Worm (Caenorhabditis elegans) whole organism, early embryonic: ENCODE measurements around the gene M01F1.8.

ENCODE experiments used
- B0310.2 ChIP-seq: sonication (generic microtip); optimal IDR thresholded peaks from 2 replicates; lab custom pipeline; 2016; ENCODE audit warnings: mild to moderate bottlenecking, missing genetic modification characterization, missing compliant biosample characterization
- F13C5.2 ChIP-seq: sonication (generic microtip); optimal IDR thresholded peaks from 2 replicates; lab custom pipeline; 2017; ENCODE audit warnings: mild to moderate bottlenecking, missing genetic modification characterization, inconsistent platforms, missing compliant biosample characterization
- aly-1 ChIP-seq: sonication (generic microtip); optimal IDR thresholded peaks from 2 replicates; lab custom pipeline; 2016; ENCODE audit warnings: missing genetic modification characterization, missing compliant biosample characterization
- ama-1 ChIP-seq: fragments of 150-350 bp; optimal IDR thresholded peaks from 2 replicates; lab custom pipeline; 2014
- ceh-13 ChIP-seq: fragments of 200-800 bp; sonication (Bioruptor generic); optimal IDR thresholded peaks from 2 replicates; lab custom pipeline; 2018; ENCODE audit warnings: mild to moderate bottlenecking, missing genetic modification characterization, missing compliant biosample characterization
- ceh-36 ChIP-seq: sonication (generic microtip); optimal IDR thresholded peaks from 2 replicates; lab custom pipeline; 2016; ENCODE audit warnings: missing genetic modification characterization, inconsistent platforms, missing compliant biosample characterization
- ets-7 ChIP-seq: sonication (generic microtip); optimal IDR thresholded peaks from 2 replicates; lab custom pipeline; 2016; ENCODE audit warnings: missing genotype, missing genetic modification characterization, missing compliant biosample characterization
- flt-1 ChIP-seq: fragments of 200-800 bp; sonication (Bioruptor generic); IDR thresholded peaks from 2 replicates; pipeline ENCODE4 v1.3.6; 2022; ENCODE audit warnings: missing genetic modification characterization, missing compliant biosample characterization
- hmbx-1 ChIP-seq: sonication (generic microtip); optimal IDR thresholded peaks from 2 replicates; lab custom pipeline; 2016; ENCODE audit warnings: mild to moderate bottlenecking, missing genetic modification characterization, missing compliant biosample characterization
- hmg-4 ChIP-seq: fragments of 200-800 bp; sonication (Bioruptor generic); optimal IDR thresholded peaks from 2 replicates; lab custom pipeline; 2018; ENCODE audit warnings: mild to moderate bottlenecking, missing genetic modification characterization, missing compliant biosample characterization
- hnd-1 ChIP-seq: sonication (generic microtip); optimal IDR thresholded peaks from 2 replicates; lab custom pipeline; 2016; ENCODE audit warnings: missing genetic modification characterization, missing compliant biosample characterization
- pes-1 ChIP-seq: fragments of 200-800 bp; sonication (Bioruptor generic); IDR thresholded peaks from 2 replicates; pipeline ENCODE4 v1.3.6; 2022; ENCODE audit warnings: missing genetic modification reagents, missing genetic modification characterization, missing compliant biosample characterization
- scrt-1 ChIP-seq: fragments of 200-800 bp; sonication (Bioruptor generic); IDR thresholded peaks from 2 replicates; pipeline ENCODE4 v1.3.6; 2022; ENCODE audit warnings: missing genetic modification characterization, missing compliant biosample characterization
- sea-1 ChIP-seq: fragments of 200-800 bp; sonication (Bioruptor generic); conservative IDR thresholded peaks from 2 replicates; pipeline ENCODE4 v1.3.6; 2022; ENCODE audit warnings: missing genetic modification characterization, missing compliant biosample characterization
- tbx-11 ChIP-seq: fragments of 200-800 bp; sonication (Bioruptor generic); IDR thresholded peaks from 2 replicates; pipeline ENCODE4 v1.3.6; 2022; ENCODE audit warnings: missing genetic modification characterization, missing compliant biosample characterization
- tbx-37 ChIP-seq: fragments of 200-800 bp; sonication (Bioruptor generic); conservative IDR thresholded peaks from 2 replicates; pipeline ENCODE4 v1.3.6; 2022; ENCODE audit warnings: missing genetic modification reagents, missing genetic modification characterization, missing compliant biosample characterization
- tra-4 ChIP-seq: sonication (generic microtip); optimal IDR thresholded peaks from 2 replicates; lab custom pipeline; 2017; ENCODE audit warnings: missing genetic modification characterization, missing compliant biosample characterization

M01F1.8 gene

DNA sequence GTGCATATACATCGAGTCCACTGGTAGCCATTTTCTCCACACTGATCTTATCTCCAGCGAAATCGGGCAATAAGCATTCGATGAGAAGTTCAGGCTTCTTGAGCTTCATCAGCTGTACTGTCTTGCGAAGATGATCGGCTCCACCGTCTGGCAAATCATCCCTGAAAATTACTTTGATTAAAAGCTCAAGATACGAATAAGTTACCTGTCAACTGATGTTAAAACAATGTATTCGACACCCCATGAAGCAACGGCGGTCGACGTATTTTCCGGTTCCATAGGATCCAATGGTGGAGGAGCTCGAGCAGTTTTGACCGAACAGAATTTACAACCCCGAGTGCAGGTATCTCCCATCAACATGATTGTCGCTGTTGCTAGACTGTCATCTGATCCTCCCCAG, 1.9 kb upstream of the M01F1.8 start:
- TF ChIP-seq hmbx-1 (tag; lab: Kevin White, UChicago) (no peak), F13C5.2 (tag; lab: Kevin White, UChicago) (no peak), ama-1 (lab: Kevin White, UChicago) (no peak), ceh-36 (tag; lab: Kevin White, UChicago) (no peak), tbx-37 (GFP tag; lab: Robert Waterston, UW) (no peak), scrt-1 (GFP tag; lab: Robert Waterston, UW) (no peak), hmg-4 (GFP tag; lab: Kevin White, UChicago) (no peak), aly-1 (tag; lab: Kevin White, UChicago) (no peak), sea-1 (GFP tag; lab: Robert Waterston, UW) (no peak), pes-1 (GFP tag; lab: Robert Waterston, UW) (no peak), tra-4 (no peak), flt-1 (GFP tag; lab: Robert Waterston, UW) (no peak), ceh-13 (no peak), B0310.2 (tag; lab: Kevin White, UChicago) (no peak)

DNA sequence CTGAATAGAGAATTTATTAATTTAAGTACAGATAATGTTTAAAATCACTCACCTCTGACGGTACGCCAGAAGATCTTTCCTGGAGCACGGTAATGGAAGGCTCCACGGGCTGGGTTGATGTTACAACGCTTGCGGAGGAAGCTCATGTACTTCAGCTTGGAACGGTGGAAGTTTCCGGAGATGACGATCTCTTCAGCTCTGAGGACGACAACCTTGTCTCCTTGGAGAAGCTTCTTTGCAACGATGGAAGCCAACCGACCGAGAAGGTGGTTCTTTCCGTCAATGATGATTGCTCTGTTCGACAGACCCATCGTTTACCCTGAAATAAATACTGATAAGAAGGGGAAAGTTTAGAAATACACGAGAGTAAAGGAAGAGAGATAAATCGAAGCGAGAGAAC, 937 bp upstream of the M01F1.8 start, which contains the start of gene rpl-16:
rpl-16 (minus strand) TSS at position 319 of the 400 bp plus-strand sequence.
- no peak for TF ChIP-seq scrt-1 (GFP tag; lab: Robert Waterston, UW)
- no peak for TF ChIP-seq ets-7
- TF ChIP-seq ceh-13, result no peak
- TF ChIP-seq hmbx-1 (tag; lab: Kevin White, UChicago), result no peak
- TF ChIP-seq tbx-11 (GFP tag; lab: Robert Waterston, UW), result no peak
- no peak for TF ChIP-seq F13C5.2 (tag; lab: Kevin White, UChicago)
- no peak for TF ChIP-seq flt-1 (GFP tag; lab: Robert Waterston, UW)
- TF ChIP-seq sea-1 (GFP tag; lab: Robert Waterston, UW), result no peak
- no peak for TF ChIP-seq aly-1 (tag; lab: Kevin White, UChicago)
- TF ChIP-seq hmg-4 (GFP tag; lab: Kevin White, UChicago), result no peak
- TF ChIP-seq ama-1 (lab: Kevin White, UChicago), result no peak
- no peak for TF ChIP-seq tra-4
- no peak for TF ChIP-seq tbx-37 (GFP tag; lab: Robert Waterston, UW)
- TF ChIP-seq B0310.2 (tag; lab: Kevin White, UChicago), result no peak
- TF ChIP-seq hnd-1 (tag; lab: Kevin White, UChicago), result no peak
- no peak for TF ChIP-seq ceh-36 (tag; lab: Kevin White, UChicago)

DNA sequence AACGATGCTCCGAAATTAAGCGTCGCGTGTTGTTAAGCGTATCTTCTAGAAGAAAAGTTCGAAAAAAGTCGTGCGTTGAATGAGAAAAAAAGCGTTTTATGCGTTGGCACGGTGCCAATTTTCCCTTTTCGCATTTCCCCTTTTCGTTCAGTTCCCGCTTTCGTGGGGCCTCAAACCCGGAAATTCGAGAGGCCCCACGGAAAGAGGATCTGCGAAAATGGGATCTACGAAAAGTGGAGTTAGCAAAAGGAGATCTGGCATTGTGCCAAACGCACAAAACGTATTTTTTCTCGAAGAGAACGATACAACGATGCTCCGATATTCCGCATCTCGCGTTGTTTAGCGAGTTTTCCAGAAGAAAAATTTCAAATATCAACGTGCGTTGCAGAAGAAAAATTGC, 2.5 kb downstream of the M01F1.8 start:
- peak; percentile 99 for TF ChIP-seq ets-7
- peak; percentile 94 for TF ChIP-seq sea-1 (GFP tag; lab: Robert Waterston, UW)
- TF ChIP-seq ceh-13, result peak; percentile 96
- peak; percentile 98 for TF ChIP-seq aly-1 (tag; lab: Kevin White, UChicago)
- TF ChIP-seq flt-1 (GFP tag; lab: Robert Waterston, UW), result peak; percentile 78
- TF ChIP-seq hnd-1 (tag; lab: Kevin White, UChicago), result peak; percentile 94
- TF ChIP-seq tbx-11 (GFP tag; lab: Robert Waterston, UW), result peak; percentile 93
- TF ChIP-seq ama-1 (lab: Kevin White, UChicago), result no peak
- peak; percentile 88 for TF ChIP-seq F13C5.2 (tag; lab: Kevin White, UChicago)
- peak; percentile 97 for TF ChIP-seq hmg-4 (GFP tag; lab: Kevin White, UChicago)
- peak; percentile 81 for TF ChIP-seq scrt-1 (GFP tag; lab: Robert Waterston, UW)
- TF ChIP-seq hmbx-1 (tag; lab: Kevin White, UChicago), result peak; percentile 80
- peak; percentile 97 for TF ChIP-seq B0310.2 (tag; lab: Kevin White, UChicago)
- TF ChIP-seq tra-4, result peak; percentile 97
- TF ChIP-seq pes-1 (GFP tag; lab: Robert Waterston, UW), result peak; percentile 97
- peak; percentile 93 for TF ChIP-seq tbx-37 (GFP tag; lab: Robert Waterston, UW)
- peak; percentile 87 for TF ChIP-seq ceh-36 (tag; lab: Kevin White, UChicago)

DNA sequence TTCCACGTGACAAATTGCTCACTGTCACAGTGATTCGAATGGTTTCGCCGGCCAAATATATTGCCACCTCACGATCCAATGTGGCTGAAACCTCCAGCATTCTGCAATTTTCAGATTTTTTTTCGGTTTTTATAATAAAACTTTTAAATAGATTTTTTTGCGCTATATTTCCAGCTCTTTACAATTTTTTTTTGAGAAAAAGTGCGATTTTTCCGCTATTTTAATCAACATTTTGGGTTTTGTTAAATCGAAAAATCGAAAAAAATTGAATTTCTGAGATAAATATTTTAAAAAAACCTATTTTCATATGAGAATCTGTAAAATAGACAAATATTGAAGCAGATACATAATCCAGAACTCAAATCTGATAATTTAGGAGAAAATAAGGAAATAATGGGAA, 3.4 kb downstream of the M01F1.8 start, which contains the start of gene M01F1.9:
M01F1.9 (minus strand) TSS at position 101 of the 400 bp plus-strand sequence.
- no peak for TF ChIP-seq F13C5.2 (tag; lab: Kevin White, UChicago)
- no peak for TF ChIP-seq ceh-36 (tag; lab: Kevin White, UChicago)
- TF ChIP-seq tbx-37 (GFP tag; lab: Robert Waterston, UW), result no peak
- no peak for TF ChIP-seq sea-1 (GFP tag; lab: Robert Waterston, UW)
- TF ChIP-seq tbx-11 (GFP tag; lab: Robert Waterston, UW), result no peak
- no peak for TF ChIP-seq B0310.2 (tag; lab: Kevin White, UChicago)
- TF ChIP-seq pes-1 (GFP tag; lab: Robert Waterston, UW), result no peak
- TF ChIP-seq ets-7, result no peak
- TF ChIP-seq flt-1 (GFP tag; lab: Robert Waterston, UW), result no peak

DNA sequence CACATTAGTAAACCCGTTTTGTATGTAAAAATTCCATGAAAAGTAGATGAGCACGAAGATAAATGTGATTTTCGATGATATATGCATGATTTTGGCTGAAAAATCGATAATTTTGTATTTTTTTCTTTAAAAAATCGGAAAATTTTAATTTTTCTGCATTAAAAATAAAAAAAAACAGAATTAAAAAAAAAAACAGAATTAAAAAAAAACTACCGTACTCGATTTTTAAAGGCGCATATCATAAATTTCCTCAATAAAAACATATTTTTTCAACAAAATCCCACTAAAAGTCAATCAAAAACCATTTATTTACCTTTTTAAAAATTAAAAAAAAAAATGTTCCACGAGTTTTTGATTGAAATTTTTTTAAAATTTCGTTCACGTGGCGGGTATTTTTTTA, 9.2 kb downstream of the M01F1.8 start, which contains the start of gene gly-14:
gly-14 (minus strand) TSS at position 101 of the 400 bp plus-strand sequence.
- TF ChIP-seq tbx-11 (GFP tag; lab: Robert Waterston, UW) (no peak), ets-7 (no peak), F13C5.2 (tag; lab: Kevin White, UChicago) (no peak), aly-1 (tag; lab: Kevin White, UChicago) (no peak), hmbx-1 (tag; lab: Kevin White, UChicago) (no peak), ceh-36 (tag; lab: Kevin White, UChicago) (no peak), tra-4 (no peak), flt-1 (GFP tag; lab: Robert Waterston, UW) (no peak), scrt-1 (GFP tag; lab: Robert Waterston, UW) (no peak), pes-1 (GFP tag; lab: Robert Waterston, UW) (no peak), ama-1 (lab: Kevin White, UChicago) (no peak), hnd-1 (tag; lab: Kevin White, UChicago) (no peak), ceh-13 (no peak), sea-1 (GFP tag; lab: Robert Waterston, UW) (no peak), tbx-37 (GFP tag; lab: Robert Waterston, UW) (no peak), hmg-4 (GFP tag; lab: Kevin White, UChicago) (no peak), B0310.2 (tag; lab: Kevin White, UChicago) (no peak)

DNA sequence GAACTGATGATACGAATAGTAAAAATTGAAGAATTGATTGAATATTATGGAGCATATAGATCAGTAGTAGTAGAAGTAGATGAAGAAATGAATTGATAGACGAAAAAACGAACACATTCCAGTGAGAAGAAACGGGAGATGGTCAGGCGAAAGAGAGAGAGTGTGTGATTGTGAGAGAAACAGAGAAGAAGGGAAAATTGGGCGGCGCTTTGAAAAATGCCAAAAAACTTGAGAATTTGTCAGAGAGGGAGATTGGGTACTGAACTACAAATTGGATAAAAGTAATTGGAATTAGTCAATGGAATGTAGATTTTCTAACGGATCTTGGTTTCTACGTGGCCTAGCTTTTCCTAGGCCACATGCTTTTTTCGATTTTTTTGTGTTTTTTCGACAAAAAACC, 14.1 kb downstream of the M01F1.8 start, which contains the start of gene C34C12.7:
C34C12.7 (minus strand) TSS at position 118 of the 400 bp plus-strand sequence.
- TF ChIP-seq pes-1 (GFP tag; lab: Robert Waterston, UW) (no peak), hnd-1 (tag; lab: Kevin White, UChicago) (no peak)
